Worm (Caenorhabditis elegans) whole organism, early embryonic: ENCODE data around the gene ntl-4.
A peak's percentile ranks its signal among the peaks of the same experiment; 100 is the strongest.

Source experiments
- B0310.2 ChIP-seq: sonication (generic microtip); optimal IDR thresholded peaks from 2 replicates; lab custom pipeline; 2016; ENCODE audit warnings: mild to moderate bottlenecking, missing genetic modification characterization, missing compliant biosample characterization
- F13C5.2 ChIP-seq: sonication (generic microtip); optimal IDR thresholded peaks from 2 replicates; lab custom pipeline; 2017; ENCODE audit warnings: mild to moderate bottlenecking, missing genetic modification characterization, inconsistent platforms, missing compliant biosample characterization
- aly-1 ChIP-seq: sonication (generic microtip); optimal IDR thresholded peaks from 2 replicates; lab custom pipeline; 2016; ENCODE audit warnings: missing genetic modification characterization, missing compliant biosample characterization
- ama-1 ChIP-seq: fragments of 150-350 bp; optimal IDR thresholded peaks from 2 replicates; lab custom pipeline; 2014
- ceh-13 ChIP-seq: fragments of 200-800 bp; sonication (Bioruptor generic); optimal IDR thresholded peaks from 2 replicates; lab custom pipeline; 2018; ENCODE audit warnings: mild to moderate bottlenecking, missing genetic modification characterization, missing compliant biosample characterization
- ceh-36 ChIP-seq: sonication (generic microtip); optimal IDR thresholded peaks from 2 replicates; lab custom pipeline; 2016; ENCODE audit warnings: missing genetic modification characterization, inconsistent platforms, missing compliant biosample characterization
- ets-7 ChIP-seq: sonication (generic microtip); optimal IDR thresholded peaks from 2 replicates; lab custom pipeline; 2016; ENCODE audit warnings: missing genotype, missing genetic modification characterization, missing compliant biosample characterization
- flt-1 ChIP-seq: fragments of 200-800 bp; sonication (Bioruptor generic); IDR thresholded peaks from 2 replicates; pipeline ENCODE4 v1.3.6; 2022; ENCODE audit warnings: missing genetic modification characterization, missing compliant biosample characterization
- hmbx-1 ChIP-seq: sonication (generic microtip); optimal IDR thresholded peaks from 2 replicates; lab custom pipeline; 2016; ENCODE audit warnings: mild to moderate bottlenecking, missing genetic modification characterization, missing compliant biosample characterization
- hmg-4 ChIP-seq: fragments of 200-800 bp; sonication (Bioruptor generic); optimal IDR thresholded peaks from 2 replicates; lab custom pipeline; 2018; ENCODE audit warnings: mild to moderate bottlenecking, missing genetic modification characterization, missing compliant biosample characterization
- hnd-1 ChIP-seq: sonication (generic microtip); optimal IDR thresholded peaks from 2 replicates; lab custom pipeline; 2016; ENCODE audit warnings: missing genetic modification characterization, missing compliant biosample characterization
- pes-1 ChIP-seq: fragments of 200-800 bp; sonication (Bioruptor generic); IDR thresholded peaks from 2 replicates; pipeline ENCODE4 v1.3.6; 2022; ENCODE audit warnings: missing genetic modification reagents, missing genetic modification characterization, missing compliant biosample characterization
- scrt-1 ChIP-seq: fragments of 200-800 bp; sonication (Bioruptor generic); IDR thresholded peaks from 2 replicates; pipeline ENCODE4 v1.3.6; 2022; ENCODE audit warnings: missing genetic modification characterization, missing compliant biosample characterization
- sea-1 ChIP-seq: fragments of 200-800 bp; sonication (Bioruptor generic); conservative IDR thresholded peaks from 2 replicates; pipeline ENCODE4 v1.3.6; 2022; ENCODE audit warnings: missing genetic modification characterization, missing compliant biosample characterization
- tbx-11 ChIP-seq: fragments of 200-800 bp; sonication (Bioruptor generic); IDR thresholded peaks from 2 replicates; pipeline ENCODE4 v1.3.6; 2022; ENCODE audit warnings: missing genetic modification characterization, missing compliant biosample characterization
- tbx-37 ChIP-seq: fragments of 200-800 bp; sonication (Bioruptor generic); conservative IDR thresholded peaks from 2 replicates; pipeline ENCODE4 v1.3.6; 2022; ENCODE audit warnings: missing genetic modification reagents, missing genetic modification characterization, missing compliant biosample characterization
- tra-4 ChIP-seq: sonication (generic microtip); optimal IDR thresholded peaks from 2 replicates; lab custom pipeline; 2017; ENCODE audit warnings: missing genetic modification characterization, missing compliant biosample characterization

The ntl-4 gene

DNA sequence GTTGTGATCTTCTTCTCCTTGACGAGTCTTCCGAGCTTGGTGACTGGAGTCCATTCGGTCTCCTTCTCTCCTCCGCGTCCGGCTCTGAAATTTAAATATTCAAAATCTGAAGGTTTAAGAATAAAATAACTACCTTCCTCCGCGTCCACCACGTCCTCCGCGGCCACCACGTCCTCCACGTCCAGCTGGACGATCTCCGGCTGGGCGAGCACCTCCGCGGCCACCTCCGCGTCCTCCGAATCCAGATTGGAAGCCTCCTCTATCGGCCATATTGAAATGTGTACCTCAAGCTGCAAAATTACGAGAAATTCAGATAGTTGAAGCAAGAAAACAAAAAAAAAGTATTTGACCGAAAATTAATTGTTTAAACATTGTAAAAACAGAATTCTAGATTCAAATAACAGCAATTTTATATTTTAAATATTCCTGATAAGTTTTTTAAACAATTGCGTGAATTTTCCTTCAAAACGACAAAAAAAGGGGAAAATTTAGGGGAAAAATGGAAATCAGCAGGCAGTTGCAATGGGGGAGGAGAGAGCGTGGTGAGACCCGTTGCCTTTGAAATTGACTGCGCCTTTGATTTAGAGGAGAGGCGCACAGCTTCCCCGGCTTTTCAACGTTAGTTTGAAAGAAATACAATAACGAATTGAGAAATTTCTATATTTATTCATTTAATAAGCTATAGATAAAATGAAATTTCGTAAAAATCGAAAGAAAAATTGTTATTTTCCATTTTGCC lies 15.9 kb downstream of the ntl-4 start, which contains the start of gene rps-2:
Gene rps-2, minus strand, starts transcription at position 290 of the 739 bp plus-strand sequence.
- TF ChIP-seq tbx-11 (GFP tag; lab: Robert Waterston, UW), result peak; percentile 8; the same call in 1 of the 2 replicates
- TF ChIP-seq aly-1, result no peak
- peak; percentile 35 for TF ChIP-seq F13C5.2 (tag; lab: Kevin White, UChicago)

DNA sequence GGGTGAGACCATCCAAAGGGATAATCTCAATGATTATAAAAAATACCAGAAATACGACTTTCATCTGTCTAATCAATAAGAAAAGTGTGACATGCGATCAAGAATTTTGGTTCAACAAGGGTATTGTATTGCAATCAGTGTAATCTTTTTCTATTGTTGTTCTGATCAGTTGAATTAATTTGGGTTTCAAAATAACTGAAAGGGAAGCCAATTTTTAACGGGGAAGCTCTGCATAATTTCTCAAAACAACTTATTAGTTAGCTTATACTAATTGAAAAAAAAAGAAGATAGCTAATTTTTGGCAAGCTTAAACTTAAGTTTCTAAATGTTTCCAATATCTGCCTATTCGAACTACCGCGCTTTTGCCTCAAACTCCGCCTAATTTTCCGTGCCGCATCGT lies 16.8 kb downstream of the ntl-4 start, which contains the start of gene C49H3.12:
Gene C49H3.12, minus strand, starts transcription at position 101 of the 400 bp plus-strand sequence.
- TF ChIP-seq ets-7 (no peak), sea-1 (no peak), flt-1 (GFP tag; lab: Robert Waterston, UW) (no peak), tra-4 (tag; lab: Kevin White, UChicago) (no peak), scrt-1 (GFP tag; lab: Robert Waterston, UW) (no peak), ama-1 (lab: Kevin White, UChicago) (no peak), aly-1 (no peak), ceh-36 (tag; lab: Kevin White, UChicago) (no peak), F13C5.2 (tag; lab: Kevin White, UChicago) (no peak), hmbx-1 (tag; lab: Kevin White, UChicago) (no peak), tbx-11 (GFP tag; lab: Robert Waterston, UW) (no peak), B0310.2 (no peak), tbx-37 (GFP tag; lab: Robert Waterston, UW) (no peak), hnd-1 (no peak), pes-1 (GFP tag; lab: Robert Waterston, UW) (no peak)

DNA sequence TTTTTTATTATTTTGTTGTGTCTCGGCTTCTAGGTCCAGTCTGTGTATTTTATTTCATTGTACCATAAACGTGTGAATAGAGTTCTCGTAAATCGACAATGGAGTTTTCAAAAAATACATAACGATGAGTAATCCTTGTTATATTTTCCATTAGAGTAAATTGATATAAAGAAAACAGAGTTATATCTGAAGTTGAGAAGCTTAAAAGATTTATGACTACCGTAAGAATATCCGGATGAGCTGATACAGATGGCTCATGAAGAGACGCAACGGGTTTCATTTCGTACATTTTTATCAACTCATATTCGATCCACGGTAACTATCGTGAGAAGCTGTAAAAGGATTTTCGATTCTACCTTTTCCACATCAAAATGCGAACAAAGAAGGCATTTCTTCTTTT lies 17.5 kb downstream of the ntl-4 start, which contains the start of gene gcy-8:
Gene gcy-8, plus strand, starts transcription at position 301 of the 400 bp plus-strand sequence.
- no peak for TF ChIP-seq tbx-37 (GFP tag; lab: Robert Waterston, UW)
- no peak for TF ChIP-seq aly-1
- no peak for TF ChIP-seq hmbx-1 (tag; lab: Kevin White, UChicago)
- TF ChIP-seq sea-1, result no peak
- no peak for TF ChIP-seq F13C5.2 (tag; lab: Kevin White, UChicago)
- TF ChIP-seq B0310.2, result no peak
- TF ChIP-seq flt-1 (GFP tag; lab: Robert Waterston, UW), result no peak
- TF ChIP-seq tra-4 (tag; lab: Kevin White, UChicago), result no peak
- no peak for TF ChIP-seq ets-7
- TF ChIP-seq ceh-36 (tag; lab: Kevin White, UChicago), result no peak
- TF ChIP-seq scrt-1 (GFP tag; lab: Robert Waterston, UW), result no peak
- TF ChIP-seq ceh-13 (GFP tag; lab: Kevin White, UChicago), result no peak
- no peak for TF ChIP-seq hnd-1
- no peak for TF ChIP-seq tbx-11 (GFP tag; lab: Robert Waterston, UW)
- no peak for TF ChIP-seq pes-1 (GFP tag; lab: Robert Waterston, UW)
- no peak for TF ChIP-seq ama-1 (lab: Kevin White, UChicago)
- TF ChIP-seq hmg-4 (GFP tag; lab: Kevin White, UChicago), result no peak

DNA sequence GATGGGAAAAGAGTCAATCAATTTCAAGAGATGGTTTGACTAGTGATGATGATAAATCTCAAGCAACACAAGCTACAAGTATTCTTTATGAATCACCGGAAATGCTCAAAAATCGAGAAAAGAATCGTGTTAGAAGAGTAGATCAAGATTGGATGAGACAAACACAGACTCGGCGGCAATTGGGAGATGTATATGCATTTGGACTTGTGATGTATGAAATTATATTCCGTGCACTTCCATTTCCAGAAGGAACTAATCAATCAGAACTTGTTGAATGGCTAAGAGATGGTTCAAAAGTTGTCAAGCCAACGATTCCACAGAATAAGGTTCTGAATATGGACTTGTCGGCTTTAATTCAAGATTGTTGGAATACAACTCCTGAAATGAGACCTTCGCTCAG lies 21.5 kb downstream of the ntl-4 start:
- TF ChIP-seq tbx-37 (GFP tag; lab: Robert Waterston, UW), result no peak
- TF ChIP-seq aly-1, result no peak
- TF ChIP-seq sea-1, result no peak
- no peak for TF ChIP-seq scrt-1 (GFP tag; lab: Robert Waterston, UW)
- TF ChIP-seq hmg-4 (GFP tag; lab: Kevin White, UChicago), result no peak
- no peak for TF ChIP-seq ama-1 (lab: Kevin White, UChicago)
- TF ChIP-seq hmbx-1 (tag; lab: Kevin White, UChicago), result no peak
- TF ChIP-seq ceh-36 (tag; lab: Kevin White, UChicago), result no peak
- TF ChIP-seq pes-1 (GFP tag; lab: Robert Waterston, UW), result no peak
- no peak for TF ChIP-seq ets-7
- no peak for TF ChIP-seq tbx-11 (GFP tag; lab: Robert Waterston, UW)

DNA sequence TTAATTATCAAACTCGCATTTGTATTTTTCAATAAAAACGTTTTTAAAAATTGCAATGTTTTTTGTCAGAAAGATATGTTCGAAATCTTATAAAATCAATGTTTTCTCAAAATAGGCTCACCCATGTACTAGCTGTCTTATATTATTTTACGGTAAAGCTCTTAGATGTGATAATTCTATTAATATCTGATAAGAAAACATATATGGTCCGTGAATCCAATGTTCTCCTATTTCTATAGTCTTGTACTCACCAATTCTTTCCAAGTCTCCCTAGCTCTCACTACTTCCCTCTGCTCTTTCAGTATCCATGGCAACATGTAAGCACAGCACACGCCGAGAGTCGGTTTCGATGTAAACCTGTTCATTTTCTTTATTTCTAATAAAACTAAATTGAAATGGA lies 23.4 kb downstream of the ntl-4 start, which contains the start of gene bbs-2:
Gene bbs-2, plus strand, starts transcription at position 301 of the 400 bp plus-strand sequence.
- TF ChIP-seq ceh-36 (tag; lab: Kevin White, UChicago), result no peak

DNA sequence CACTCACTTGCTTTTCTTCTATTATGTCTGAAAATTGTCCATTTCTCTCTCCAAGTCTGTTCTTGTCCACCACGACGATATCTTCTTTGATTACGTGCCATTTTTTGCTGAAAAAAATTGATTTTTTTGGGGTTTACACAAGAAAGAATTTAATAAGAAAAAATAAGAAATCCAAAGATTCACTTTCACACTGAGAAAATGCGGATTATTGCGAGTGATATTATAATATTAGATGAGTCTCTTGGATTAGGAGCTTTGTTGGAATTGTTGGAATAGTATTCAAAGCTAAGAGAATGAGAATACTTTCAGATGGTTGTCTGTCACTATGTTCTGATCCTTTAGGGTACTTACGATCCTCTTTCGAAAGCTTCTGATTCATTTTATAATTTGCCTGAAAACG lies 28.5 kb downstream of the ntl-4 start, which contains the start of gene F20D12.7:
Gene F20D12.7, minus strand, starts transcription at position 101 of the 400 bp plus-strand sequence.
- TF ChIP-seq F13C5.2 (tag; lab: Kevin White, UChicago), result no peak
- TF ChIP-seq hmg-4 (GFP tag; lab: Kevin White, UChicago), result no peak
- TF ChIP-seq hmbx-1 (tag; lab: Kevin White, UChicago), result no peak
- no peak for TF ChIP-seq ceh-36 (tag; lab: Kevin White, UChicago)
- no peak for TF ChIP-seq scrt-1 (GFP tag; lab: Robert Waterston, UW)
- no peak for TF ChIP-seq ama-1 (lab: Kevin White, UChicago)
- TF ChIP-seq tbx-11 (GFP tag; lab: Robert Waterston, UW), result no peak
- no peak for TF ChIP-seq ets-7
- no peak for TF ChIP-seq flt-1 (GFP tag; lab: Robert Waterston, UW)
- no peak for TF ChIP-seq aly-1
- no peak for TF ChIP-seq B0310.2
- no peak for TF ChIP-seq pes-1 (GFP tag; lab: Robert Waterston, UW)
- TF ChIP-seq hnd-1, result no peak

DNA sequence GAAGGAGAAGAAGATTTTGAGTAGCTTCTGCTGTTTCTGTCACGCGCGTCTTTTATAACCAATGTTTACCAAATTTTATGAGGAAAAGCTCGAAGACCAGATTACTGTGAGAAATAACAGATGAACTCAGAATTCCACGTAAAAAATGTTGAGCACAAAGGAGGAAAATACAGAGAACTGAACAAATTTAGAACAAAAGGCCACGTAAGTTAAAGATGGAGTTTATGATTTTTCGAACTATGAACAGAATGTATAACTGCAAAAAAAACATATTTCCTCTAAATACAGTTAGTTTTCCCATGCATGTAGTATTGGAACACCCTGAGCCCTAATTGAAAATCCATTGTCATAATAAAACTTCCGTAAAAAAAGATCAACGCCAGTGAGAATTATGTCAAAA lies 30.5 kb downstream of the ntl-4 start, which contains the start of gene exc-9:
Gene exc-9, minus strand, starts transcription at position 101 of the 400 bp plus-strand sequence.
- TF ChIP-seq B0310.2 (no peak), tbx-11 (GFP tag; lab: Robert Waterston, UW) (no peak), hnd-1 (no peak), scrt-1 (GFP tag; lab: Robert Waterston, UW) (no peak), hmg-4 (GFP tag; lab: Kevin White, UChicago) (no peak), sea-1 (no peak), pes-1 (GFP tag; lab: Robert Waterston, UW) (no peak), aly-1 (no peak), ama-1 (lab: Kevin White, UChicago) (no peak), tra-4 (tag; lab: Kevin White, UChicago) (no peak), ets-7 (no peak), ceh-13 (GFP tag; lab: Kevin White, UChicago) (no peak), F13C5.2 (tag; lab: Kevin White, UChicago) (no peak), ceh-36 (tag; lab: Kevin White, UChicago) (no peak)
